Worm (Caenorhabditis elegans) whole organism, L1 larva: ENCODE results near the gene moc-2.

Source experiments
- C04F5.9 ChIP-seq: sonication (generic microtip); optimal IDR thresholded peaks from 2 replicates; lab custom pipeline; 2016; ENCODE audit warnings: missing genetic modification characterization, missing compliant biosample characterization
- C16A3.4 ChIP-seq: fragments of 150-350 bp; optimal IDR thresholded peaks from 2 replicates; lab custom pipeline; 2014; ENCODE audit warnings: missing biosample characterization, missing genetic modification characterization
- alr-1 ChIP-seq: fragments of 200-800 bp; sonication (Bioruptor generic); optimal IDR thresholded peaks from 2 replicates; lab custom pipeline; 2018; ENCODE audit warnings: borderline replicate concordance, mild to moderate bottlenecking, missing genetic modification characterization, missing compliant biosample characterization
- aly-2 ChIP-seq: fragments of 150-350 bp; optimal IDR thresholded peaks from 2 replicates; lab custom pipeline; 2014; ENCODE audit warnings: missing biosample characterization, missing genetic modification characterization
- ama-1 ChIP-seq: fragments of 150-350 bp; optimal IDR thresholded peaks from 2 replicates; lab custom pipeline; 2014
- blmp-1 ChIP-seq: fragments of 150-350 bp; optimal IDR thresholded peaks from 2 replicates; lab custom pipeline; 2014; ENCODE audit warnings: missing biosample characterization, missing genetic modification characterization
- ceh-82 ChIP-seq, 3 experiments: fragments of 150-350 bp in 1 of 3; sonication (generic microtip) in 2 of 3; optimal IDR thresholded peaks; 2 replicates each; lab custom pipeline; 2014 to 2017; ENCODE audit warnings: missing biosample characterization in 3 of 3, missing genetic modification characterization in 3 of 3
- dsc-1 ChIP-seq: sonication (generic microtip); optimal IDR thresholded peaks from 2 replicates; lab custom pipeline; 2016; ENCODE audit warnings: mild to moderate bottlenecking, missing genetic modification characterization, missing compliant biosample characterization
- efl-1 ChIP-seq, 4 experiments: fragments of 150-350 bp; optimal IDR thresholded peaks in 3 of 4; peaks in 1 of 4; 1 replicate in 1 of 4; 2 replicates in 3 of 4; lab custom pipeline; 2014; ENCODE audit warnings: missing biosample characterization in 2 of 4, missing genetic modification characterization in 2 of 4, missing genetic modification reagents in 2 of 4
- efl-3 ChIP-seq: fragments of 200-800 bp; sonication (Bioruptor generic); optimal IDR thresholded peaks from 2 replicates; lab custom pipeline; 2018; ENCODE audit warnings: mild to moderate bottlenecking, missing genetic modification characterization, missing compliant biosample characterization
- egl-13 ChIP-seq: sonication (generic microtip); optimal IDR thresholded peaks from 2 replicates; lab custom pipeline; 2016; ENCODE audit warnings: missing genotype, missing genetic modification reagents, missing genetic modification characterization, missing compliant biosample characterization
- elt-3 ChIP-seq, 6 experiments: fragments of 150-350 bp in 1 of 6; sonication (generic microtip); optimal IDR thresholded peaks; 2 replicates each; lab custom pipeline; 2017 to 2018; ENCODE audit warnings: missing biosample characterization in 6 of 6, missing genetic modification characterization in 6 of 6, inconsistent platforms in 1 of 6
- ets-5 ChIP-seq: fragments of 200-800 bp; sonication (Bioruptor generic); IDR thresholded peaks from 2 replicates; pipeline ENCODE4 v1.3.6; 2022; ENCODE audit warnings: missing genetic modification characterization, missing compliant biosample characterization
- fkh-4 ChIP-seq: sonication (generic microtip); optimal IDR thresholded peaks from 2 replicates; lab custom pipeline; 2016; ENCODE audit warnings: missing compliant biosample characterization, missing genetic modification characterization, borderline replicate concordance
- fos-1 ChIP-seq: fragments of 150-350 bp; optimal IDR thresholded peaks from 2 replicates; lab custom pipeline; 2014; ENCODE audit warnings: missing biosample characterization, missing genetic modification characterization
- grh-1 ChIP-seq: fragments of 200-800 bp; sonication (Bioruptor generic); IDR thresholded peaks from 2 replicates; pipeline ENCODE4 v1.3.6; 2022; ENCODE audit warnings: missing genetic modification reagents, missing genetic modification characterization, missing compliant biosample characterization
- hlh-4 ChIP-seq: sonication (generic microtip); optimal IDR thresholded peaks from 2 replicates; lab custom pipeline; 2016; ENCODE audit warnings: mild to moderate bottlenecking, missing genetic modification characterization, missing compliant biosample characterization
- hpl-2 ChIP-seq: fragments of 150-350 bp; optimal IDR thresholded peaks from 2 replicates; lab custom pipeline; 2014; ENCODE audit warnings: missing biosample characterization, missing genetic modification reagents, missing genetic modification characterization
- lin-14 ChIP-seq: fragments of 200-800 bp; sonication (Bioruptor generic); optimal IDR thresholded peaks from 2 replicates; lab custom pipeline; 2018; ENCODE audit warnings: mild to moderate bottlenecking, missing genetic modification characterization, moderate library complexity, missing compliant biosample characterization
- lin-35 ChIP-seq, 2 experiments: fragments of 150-350 bp; optimal IDR thresholded peaks; 2 replicates each; lab custom pipeline; 2014; ENCODE audit warnings: missing biosample characterization in 2 of 2, missing genetic modification characterization in 2 of 2, missing genetic modification reagents in 2 of 2
- lir-3 ChIP-seq: sonication (generic microtip); optimal IDR thresholded peaks from 2 replicates; lab custom pipeline; 2016; ENCODE audit warnings: mild to moderate bottlenecking, missing genetic modification characterization, moderate library complexity, missing compliant biosample characterization; ENCODE audit not compliant: poor library complexity
- lsy-2 ChIP-seq, 2 experiments: fragments of 150-350 bp; optimal IDR thresholded peaks; 2 replicates each; lab custom pipeline; 2014; ENCODE audit warnings: missing biosample characterization in 2 of 2, missing genetic modification characterization in 2 of 2
- mef-2 ChIP-seq: fragments of 150-350 bp; optimal IDR thresholded peaks from 2 replicates; lab custom pipeline; 2014; ENCODE audit warnings: missing biosample characterization, missing genetic modification characterization
- nhr-11 ChIP-seq: fragments of 150-350 bp; optimal IDR thresholded peaks from 2 replicates; lab custom pipeline; 2014; ENCODE audit warnings: missing biosample characterization, missing genetic modification characterization
- nhr-19 ChIP-seq: fragments of 200-800 bp; sonication (Bioruptor generic); conservative IDR thresholded peaks from 2 replicates; pipeline ENCODE4 v1.3.6; 2022; ENCODE audit warnings: missing genetic modification characterization, missing compliant biosample characterization
- nhr-28 ChIP-seq: fragments of 150-350 bp; optimal IDR thresholded peaks from 2 replicates; lab custom pipeline; 2014; ENCODE audit warnings: missing biosample characterization, missing genetic modification characterization
- nhr-47 ChIP-seq: sonication (generic microtip); optimal IDR thresholded peaks from 2 replicates; lab custom pipeline; 2016; ENCODE audit warnings: mild to moderate bottlenecking, missing genetic modification characterization, moderate library complexity, missing compliant biosample characterization
- nhr-71 ChIP-seq: sonication (generic microtip); optimal IDR thresholded peaks from 2 replicates; lab custom pipeline; 2016; ENCODE audit warnings: mild to moderate bottlenecking, missing genetic modification characterization, moderate library complexity, missing compliant biosample characterization
- nhr-77 ChIP-seq: fragments of 150-350 bp; optimal IDR thresholded peaks from 2 replicates; lab custom pipeline; 2014; ENCODE audit warnings: missing biosample characterization, missing genetic modification characterization
- nhr-84 ChIP-seq: sonication (generic microtip); optimal IDR thresholded peaks from 2 replicates; lab custom pipeline; 2017; ENCODE audit warnings: missing biosample characterization, missing genetic modification characterization
- nhr-85 ChIP-seq: sonication (generic microtip); peaks from one replicate; lab custom pipeline; 2016; ENCODE audit warnings: missing genetic modification characterization, inconsistent platforms, missing compliant biosample characterization
- nhr-90 ChIP-seq: sonication (generic microtip); optimal IDR thresholded peaks from 2 replicates; lab custom pipeline; 2016; ENCODE audit warnings: mild to moderate bottlenecking, missing genetic modification characterization, missing compliant biosample characterization; ENCODE audit not compliant: poor library complexity
- pqm-1 ChIP-seq: sonication (generic microtip); optimal IDR thresholded peaks from 3 replicates; lab custom pipeline; 2017; ENCODE audit warnings: missing biosample characterization, missing genetic modification characterization
- rnt-1 ChIP-seq: sonication (generic microtip); optimal IDR thresholded peaks from 2 replicates; lab custom pipeline; 2016; ENCODE audit warnings: mild to moderate bottlenecking, missing genetic modification characterization, moderate library complexity, missing compliant biosample characterization
- skn-1 ChIP-seq: fragments of 150-350 bp; optimal IDR thresholded peaks from 2 replicates; lab custom pipeline; 2014; ENCODE audit warnings: missing biosample characterization, missing genetic modification characterization
- snpc-4 ChIP-seq: fragments of 150-350 bp; optimal IDR thresholded peaks from 2 replicates; lab custom pipeline; 2014; ENCODE audit warnings: missing biosample characterization, missing genetic modification characterization
- snu-23 ChIP-seq: sonication (generic microtip); optimal IDR thresholded peaks from 2 replicates; lab custom pipeline; 2016; ENCODE audit warnings: missing genetic modification characterization, missing compliant biosample characterization
- swsn-7 ChIP-seq: sonication (generic microtip); optimal IDR thresholded peaks from 2 replicates; lab custom pipeline; 2016; ENCODE audit warnings: missing genetic modification characterization, missing compliant biosample characterization
- unc-130 ChIP-seq: fragments of 150-350 bp; optimal IDR thresholded peaks from 2 replicates; lab custom pipeline; 2017; ENCODE audit warnings: missing biosample characterization, missing genetic modification characterization, inconsistent platforms
- unc-62 ChIP-seq: fragments of 150-350 bp; optimal IDR thresholded peaks from 2 replicates; lab custom pipeline; 2014; ENCODE audit warnings: missing biosample characterization, missing genetic modification reagents, missing genetic modification characterization
- unc-86 ChIP-seq: sonication (generic microtip); optimal IDR thresholded peaks from 2 replicates; lab custom pipeline; 2016; ENCODE audit warnings: missing genetic modification characterization, missing compliant biosample characterization
- vab-15 ChIP-seq: sonication (generic microtip); optimal IDR thresholded peaks from 2 replicates; lab custom pipeline; 2017; ENCODE audit warnings: missing genotype, mild to moderate bottlenecking, missing genetic modification characterization, missing compliant biosample characterization
- zag-1 ChIP-seq: fragments of 150-350 bp; optimal IDR thresholded peaks from 2 replicates; lab custom pipeline; 2014; ENCODE audit warnings: missing biosample characterization, missing genetic modification characterization
- ztf-4 ChIP-seq: fragments of 150-350 bp; optimal IDR thresholded peaks from 2 replicates; lab custom pipeline; 2014; ENCODE audit warnings: missing biosample characterization, missing genetic modification characterization

Gene moc-2

DNA sequence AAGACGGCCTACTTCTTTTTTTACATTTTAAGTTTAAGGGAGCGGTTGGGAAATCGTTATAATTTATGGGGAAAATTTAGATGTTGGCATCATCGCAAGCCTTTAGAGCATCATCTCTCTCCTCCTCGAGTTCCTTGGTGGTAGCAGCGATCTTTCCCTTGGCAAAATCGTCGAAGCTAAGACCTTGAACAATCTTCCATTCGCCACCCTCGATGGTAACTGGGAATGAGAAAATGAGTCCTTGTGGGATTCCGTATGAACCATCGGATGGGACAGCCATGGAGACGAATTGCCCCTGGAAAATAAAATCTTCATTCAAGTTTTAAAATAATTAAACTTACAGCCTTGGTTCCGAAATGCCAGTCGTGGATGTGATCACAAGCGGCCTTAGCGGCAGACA, 11.4 kb upstream of the moc-2 start:
- no peak for TF ChIP-seq vab-15 (tag; lab: Kevin White, UChicago)
- no peak for TF ChIP-seq fos-1 (tag; lab: Kevin White, UChicago)
- no peak for TF ChIP-seq alr-1
- TF ChIP-seq hlh-4 (tag; lab: Kevin White, UChicago): no peak
- TF ChIP-seq nhr-77 (tag; lab: Kevin White, UChicago): no peak
- no peak for TF ChIP-seq nhr-71 (tag; lab: Kevin White, UChicago)
- TF ChIP-seq ets-5 (GFP tag; lab: Robert Waterston, UW): no peak
- TF ChIP-seq skn-1: no peak
- TF ChIP-seq nhr-47 (tag; lab: Kevin White, UChicago): no peak
- TF ChIP-seq egl-13 (tag; lab: Kevin White, UChicago): no peak
- TF ChIP-seq nhr-28 (tag; lab: Kevin White, UChicago): no peak
- no peak for TF ChIP-seq efl-3
- TF ChIP-seq zag-1 (tag; lab: Kevin White, UChicago): no peak
- TF ChIP-seq C04F5.9 (tag; lab: Kevin White, UChicago): no peak
- TF ChIP-seq fkh-4 (tag; lab: Kevin White, UChicago): no peak
- no peak for TF ChIP-seq lin-35 (GFP tag; optimal IDR thresholded peaks at IDR 0.05; lab: Kevin White, UChicago)
- no peak for TF ChIP-seq C16A3.4 (tag; lab: Kevin White, UChicago)
- no peak for TF ChIP-seq snpc-4 (tag; lab: Kevin White, UChicago)
- no peak for TF ChIP-seq dsc-1 (tag; lab: Kevin White, UChicago)

DNA sequence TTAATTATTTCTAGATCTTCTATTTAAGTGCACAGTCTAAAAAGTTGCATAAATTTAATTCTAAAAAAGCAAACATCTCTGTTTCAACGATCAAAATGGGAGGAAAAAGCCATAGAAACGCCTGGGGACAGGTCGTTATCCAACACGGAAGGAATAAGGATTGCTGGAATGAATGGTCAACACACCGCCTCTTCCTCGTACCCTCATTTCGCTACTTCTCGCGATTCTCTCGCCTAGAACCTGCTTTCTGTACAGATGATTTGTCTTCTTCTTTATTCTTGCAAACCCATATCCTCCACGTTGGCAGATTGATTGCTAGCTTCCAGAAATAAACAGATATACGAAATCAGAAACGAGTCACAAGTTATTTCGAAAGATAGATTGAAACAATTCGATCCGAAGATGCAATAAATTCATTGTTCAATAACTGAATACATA, 10.9 kb upstream of the moc-2 start, which contains the start of gene dpy-11:
dpy-11 (minus strand) TSS at position 354 of the 438 bp plus-strand sequence.
- no peak for TF ChIP-seq lsy-2 (tag; optimal IDR thresholded peaks at IDR 0.05; lab: Kevin White, UChicago)
- no peak for TF ChIP-seq pqm-1 (tag; lab: Kevin White, UChicago)
- TF ChIP-seq swsn-7 (tag; lab: Kevin White, UChicago): peak; percentile 24
- TF ChIP-seq nhr-90 (tag; lab: Kevin White, UChicago): peak; percentile 44
- TF ChIP-seq fkh-4 (tag; lab: Kevin White, UChicago): no peak
- TF ChIP-seq nhr-84 (tag; lab: Kevin White, UChicago): no peak
- no peak for TF ChIP-seq hpl-2 (GFP tag; lab: Kevin White, UChicago)
- peak; percentile 30 for TF ChIP-seq lir-3 (tag; lab: Kevin White, UChicago)
- peak; percentile 70 for TF ChIP-seq nhr-85
- TF ChIP-seq ama-1 (lab: Kevin White, UChicago): peak; percentile 92
- TF ChIP-seq unc-130 (tag; lab: Kevin White, UChicago): no peak
- TF ChIP-seq rnt-1 (tag; lab: Kevin White, UChicago): peak; percentile 23
- no peak for TF ChIP-seq efl-1 (optimal IDR thresholded peaks at IDR 0.05; lab: Kevin White, UChicago)
- TF ChIP-seq efl-1 (GFP tag; optimal IDR thresholded peaks at IDR 0.05 in 1 of 2; lab: Kevin White, UChicago): peak in 1 of 2 experiments; percentile 89
- TF ChIP-seq aly-2 (tag; lab: Kevin White, UChicago): peak; percentile 77
- TF ChIP-seq egl-13 (tag; lab: Kevin White, UChicago): no peak
- TF ChIP-seq snpc-4 (tag; lab: Kevin White, UChicago): no peak
- TF ChIP-seq unc-62 (GFP tag; lab: Kevin White, UChicago): no peak
- TF ChIP-seq nhr-11: no peak
- TF ChIP-seq snu-23: peak; percentile 65
- no peak for TF ChIP-seq vab-15 (tag; lab: Kevin White, UChicago)
- TF ChIP-seq grh-1 (GFP tag; lab: Robert Waterston, UW): 0 out of 2 replicates have a peak, but pooled peaks have one; percentile 33
- TF ChIP-seq lin-14 (GFP tag; lab: Kevin White, UChicago): peak; percentile 39
- TF ChIP-seq ztf-4: peak; percentile 60
- no peak for TF ChIP-seq mef-2 (tag; lab: Kevin White, UChicago)
- peak; percentile 44; the same call in 1 of the 2 replicates for TF ChIP-seq nhr-19 (GFP tag; lab: Robert Waterston, UW)
- TF ChIP-seq unc-86 (tag; lab: Kevin White, UChicago): no peak
- TF ChIP-seq nhr-77 (tag; lab: Kevin White, UChicago): no peak
- peak; percentile 13 for TF ChIP-seq nhr-47 (tag; lab: Kevin White, UChicago)
- TF ChIP-seq lin-35 (GFP tag; optimal IDR thresholded peaks at IDR 0.05; lab: Kevin White, UChicago): peak in 1 of 2 experiments; percentile 12
- no peak for TF ChIP-seq ets-5 (GFP tag; lab: Robert Waterston, UW)
- TF ChIP-seq elt-3 (tag; optimal IDR thresholded peaks at IDR 0.05; lab: Kevin White, UChicago): peak in 2 of 6 experiments; percentile 12 to 43
- TF ChIP-seq ceh-82 (tag; optimal IDR thresholded peaks at IDR 0.05; lab: Kevin White, UChicago): peak in 1 of 3 experiments; percentile 11
- peak; percentile 64 for TF ChIP-seq nhr-71 (tag; lab: Kevin White, UChicago)
- peak; percentile 38 for TF ChIP-seq blmp-1 (tag; lab: Kevin White, UChicago)
